Fruit fly (Drosophila melanogaster) whole organism, embryonic: ENCODE data around the gene RfC3.
A peak's percentile ranks its signal among the peaks of the same experiment; 100 is the strongest.

Experiments used
- Asciz ChIP-seq: fragments of 200-800 bp; sonication (Bioruptor generic); optimal IDR thresholded peaks from 2 replicates; lab custom pipeline; 2017; ENCODE audit warnings: missing biosample characterization, mild to moderate bottlenecking, missing genetic modification characterization, missing genetic modification reagents
- CG1024 ChIP-seq: fragments of 200-800 bp; sonication (Bioruptor generic); IDR thresholded peaks from 2 replicates; pipeline ENCODE4 v1.3.6; 2022; ENCODE audit warnings: missing biosample characterization, missing genetic modification characterization
- CG10267 ChIP-seq: fragments of 200-800 bp; sonication (Bioruptor generic); optimal IDR thresholded peaks from 2 replicates; lab custom pipeline; 2018; ENCODE audit warnings: missing biosample characterization, mild to moderate bottlenecking, missing genetic modification characterization, moderate library complexity
- CG10431 ChIP-seq: fragments of 200-800 bp; sonication (Bioruptor generic); optimal IDR thresholded peaks from 3 replicates; lab custom pipeline; 2018; ENCODE audit warnings: missing biosample characterization, mild to moderate bottlenecking, missing genetic modification characterization
- CG10543 ChIP-seq: fragments of 200-800 bp; sonication (Bioruptor generic); optimal IDR thresholded peaks from 3 replicates; lab custom pipeline; 2017; ENCODE audit warnings: missing biosample characterization, mild to moderate bottlenecking, missing genetic modification characterization, moderate library complexity
- CG10959 ChIP-seq: fragments of 200-800 bp; sonication (Bioruptor generic); IDR thresholded peaks from 2 replicates; pipeline ENCODE4 v1.3.6; 2022; ENCODE audit warnings: missing biosample characterization, missing genetic modification characterization
- CG13296 ChIP-seq: fragments of 200-800 bp; sonication (Bioruptor generic); optimal IDR thresholded peaks from 3 replicates; lab custom pipeline; 2018; ENCODE audit warnings: missing biosample characterization, mild to moderate bottlenecking, missing genetic modification characterization
- CG13894 ChIP-seq: fragments of 200-800 bp; sonication (Bioruptor generic); optimal IDR thresholded peaks from 3 replicates; lab custom pipeline; 2018; ENCODE audit warnings: missing biosample characterization, mild to moderate bottlenecking, missing genetic modification characterization, moderate library complexity
- CG14441 ChIP-seq: fragments of 200-800 bp; sonication (Bioruptor generic); IDR thresholded peaks from 2 replicates; pipeline ENCODE4 v1.3.6; 2022; ENCODE audit warnings: missing biosample characterization, missing genetic modification characterization
- CG1529 ChIP-seq: fragments of 200-800 bp; sonication (Bioruptor generic); optimal IDR thresholded peaks from 3 replicates; lab custom pipeline; 2018; ENCODE audit warnings: missing biosample characterization, missing genetic modification characterization
- CG17385 ChIP-seq: fragments of 200-800 bp; sonication (Bioruptor generic); optimal IDR thresholded peaks from 3 replicates; lab custom pipeline; 2018; ENCODE audit warnings: missing biosample characterization, mild to moderate bottlenecking, missing genetic modification characterization
- CG18476 ChIP-seq: fragments of 200-800 bp; sonication (Bioruptor generic); optimal IDR thresholded peaks from 2 replicates; lab custom pipeline; 2016; ENCODE audit warnings: missing biosample characterization, mild to moderate bottlenecking, missing genetic modification characterization
- CG2199 ChIP-seq: fragments of 200-800 bp; sonication (Bioruptor generic); IDR thresholded peaks from 3 replicates; pipeline ENCODE4 v1.3.6; 2022; ENCODE audit warnings: missing biosample characterization, missing genetic modification characterization
- CG2202 ChIP-seq: fragments of 200-800 bp; sonication (Bioruptor generic); optimal IDR thresholded peaks from 2 replicates; lab custom pipeline; 2018; ENCODE audit warnings: missing biosample characterization, mild to moderate bottlenecking, missing genetic modification characterization
- CG32532 ChIP-seq: fragments of 200-800 bp; sonication (Bioruptor generic); IDR thresholded peaks from 2 replicates; pipeline ENCODE4 v1.3.6; 2022; ENCODE audit warnings: missing biosample characterization, missing genetic modification characterization
- CG42726 ChIP-seq: fragments of 200-800 bp; sonication (Bioruptor generic); IDR thresholded peaks from 2 replicates; pipeline ENCODE4 v1.3.6; 2022; ENCODE audit warnings: missing biosample characterization, missing genetic modification characterization; ENCODE audit not compliant: partially characterized antibody
- CG5245 ChIP-seq: fragments of 200-800 bp; sonication (Bioruptor generic); optimal IDR thresholded peaks from 3 replicates; lab custom pipeline; 2016; ENCODE audit warnings: missing biosample characterization, missing genetic modification characterization
- CG7839 ChIP-seq: fragments of 200-800 bp; sonication (Bioruptor generic); optimal IDR thresholded peaks from 3 replicates; lab custom pipeline; 2018; ENCODE audit warnings: missing biosample characterization, mild to moderate bottlenecking, missing genetic modification characterization, moderate library complexity
- CG7963 ChIP-seq: fragments of 200-800 bp; sonication (Bioruptor generic); IDR thresholded peaks from 3 replicates; pipeline ENCODE4 v1.3.6; 2022; ENCODE audit warnings: missing biosample characterization, missing genetic modification characterization; ENCODE audit not compliant: partially characterized antibody
- CG8478 ChIP-seq: fragments of >200 bp; optimal IDR thresholded peaks from 2 replicates; lab custom pipeline; 2018
- D19A ChIP-seq: fragments of 200-800 bp; optimal IDR thresholded peaks from 3 replicates; lab custom pipeline; 2019; ENCODE audit warnings: missing biosample characterization, mild to moderate bottlenecking, missing genetic modification characterization, moderate library complexity
- Dad ChIP-seq: fragments of 200-800 bp; sonication (Bioruptor generic); optimal IDR thresholded peaks from 3 replicates; lab custom pipeline; 2016; ENCODE audit warnings: missing biosample characterization, missing genetic modification characterization
- Dfd ChIP-seq, 2 experiments: fragments of >200 bp; optimal IDR thresholded peaks; 2 replicates each; lab custom pipeline; 2017; ENCODE audit warnings: missing biosample characterization in 2 of 2, missing genetic modification characterization in 2 of 2
- Dref ChIP-seq: fragments of 200-800 bp; sonication (Bioruptor generic); IDR thresholded peaks from 2 replicates; pipeline ENCODE4 v1.3.6; 2022; ENCODE audit warnings: missing biosample characterization, missing genetic modification characterization
- Ets65A ChIP-seq: fragments of 200-800 bp; sonication (Bioruptor generic); peaks from one replicate; lab custom pipeline; 2016; ENCODE audit warnings: missing biosample characterization, missing genetic modification characterization
- Fer1 ChIP-seq: fragments of 200-800 bp; sonication (Bioruptor generic); optimal IDR thresholded peaks from 2 replicates; lab custom pipeline; 2017; ENCODE audit warnings: missing biosample characterization, mild to moderate bottlenecking, missing genetic modification characterization
- Gug ChIP-seq: fragments of 200-800 bp; sonication (Bioruptor generic); IDR thresholded peaks from 4 replicates; pipeline ENCODE4 v1.3.6; 2022; ENCODE audit warnings: missing biosample characterization, missing genetic modification characterization
- HLH4C ChIP-seq: fragments of 200-800 bp; sonication (Bioruptor generic); IDR thresholded peaks from 3 replicates; pipeline ENCODE4 v1.3.6; 2022; ENCODE audit warnings: missing biosample characterization, missing genetic modification characterization; ENCODE audit not compliant: partially characterized antibody
- Hsf ChIP-seq: fragments of 200-800 bp; sonication (Bioruptor generic); optimal IDR thresholded peaks from 3 replicates; lab custom pipeline; 2016; ENCODE audit warnings: missing biosample characterization, missing genetic modification characterization
- Jarid2 ChIP-seq: fragments of 200-800 bp; sonication (Bioruptor generic); optimal IDR thresholded peaks from 3 replicates; lab custom pipeline; 2017; ENCODE audit warnings: mild to moderate bottlenecking, missing biosample characterization, missing genetic modification reagents, missing genetic modification characterization
- Lim3 ChIP-seq: fragments of 200-800 bp; sonication (Bioruptor generic); IDR thresholded peaks from 2 replicates; pipeline ENCODE4 v1.3.6; 2022; ENCODE audit warnings: missing biosample characterization, missing genetic modification characterization
- Nf-YB ChIP-seq: fragments of 200-800 bp; sonication (Bioruptor generic); optimal IDR thresholded peaks from 3 replicates; lab custom pipeline; 2019; ENCODE audit warnings: missing biosample characterization, mild to moderate bottlenecking, missing genetic modification characterization, moderate library complexity
- Six4 ChIP-seq: fragments of 200-800 bp; sonication (Bioruptor generic); optimal IDR thresholded peaks from 2 replicates; lab custom pipeline; 2016; ENCODE audit warnings: missing biosample characterization, missing genetic modification characterization
- ab ChIP-seq: fragments of 200-800 bp; sonication (Bioruptor generic); optimal IDR thresholded peaks from 2 replicates; lab custom pipeline; 2016; ENCODE audit warnings: missing biosample characterization, missing genetic modification characterization
- dmrt11E ChIP-seq: fragments of 200-800 bp; sonication (Bioruptor generic); optimal IDR thresholded peaks from 3 replicates; lab custom pipeline; 2018; ENCODE audit warnings: missing biosample characterization, mild to moderate bottlenecking, missing genetic modification characterization, moderate library complexity
- dpn ChIP-seq, 2 experiments: fragments of 200-800 bp; sonication (Bioruptor generic); optimal IDR thresholded peaks; 3 replicates each; lab custom pipeline; 2016; ENCODE audit warnings: missing biosample characterization in 2 of 2, missing genetic modification characterization in 2 of 2
- gce ChIP-seq: fragments of 200-800 bp; sonication (Bioruptor generic); IDR thresholded peaks from 3 replicates; pipeline ENCODE4 v1.3.6; 2022; ENCODE audit warnings: missing biosample characterization, missing genetic modification characterization
- hb ChIP-seq: fragments of 200-800 bp; sonication (Bioruptor generic); IDR thresholded peaks from 3 replicates; pipeline ENCODE4 v1.3.6; 2022; ENCODE audit warnings: missing biosample characterization, missing genetic modification characterization; ENCODE audit not compliant: partially characterized antibody
- hkb ChIP-seq, 2 experiments: fragments of 200-800 bp in 1 of 2; fragments of >200 bp in 1 of 2; sonication (Bioruptor generic) in 1 of 2; IDR thresholded peaks in 1 of 2; optimal IDR thresholded peaks in 1 of 2; 2 replicates each; pipeline versions ENCODE4 v1.3.6 to Lab custom; 2017 to 2022; ENCODE audit warnings: missing biosample characterization in 1 of 2, missing genetic modification characterization in 1 of 2
- insv ChIP-seq, 2 experiments: fragments of 200-800 bp; sonication (Bioruptor generic); optimal IDR thresholded peaks; 3 replicates each; lab custom pipeline; 2016 to 2018; ENCODE audit warnings: missing biosample characterization in 2 of 2, missing genetic modification characterization in 2 of 2
- jumu ChIP-seq: fragments of 200-800 bp; sonication (Bioruptor generic); optimal IDR thresholded peaks from 3 replicates; lab custom pipeline; 2016; ENCODE audit warnings: missing biosample characterization, missing genetic modification characterization
- mirr ChIP-seq: fragments of 200-800 bp; sonication (Bioruptor generic); optimal IDR thresholded peaks from 3 replicates; lab custom pipeline; 2018; ENCODE audit warnings: missing biosample characterization, mild to moderate bottlenecking, missing genetic modification characterization
- otp ChIP-seq: fragments of 200-800 bp; sonication (Bioruptor generic); IDR thresholded peaks from 3 replicates; pipeline ENCODE4, ENCODE4 v1.3.6; 2022; ENCODE audit warnings: missing biosample characterization, missing genetic modification characterization
- rib ChIP-seq: fragments of 200-800 bp; sonication (Bioruptor generic); IDR thresholded peaks from 2 replicates; pipeline ENCODE4 v1.3.6; 2022; ENCODE audit warnings: missing biosample characterization, missing genetic modification characterization
- scrt ChIP-seq: fragments of 200-800 bp; sonication (Bioruptor generic); optimal IDR thresholded peaks from 2 replicates; lab custom pipeline; 2018; ENCODE audit warnings: missing biosample characterization, mild to moderate bottlenecking, missing genetic modification characterization, moderate library complexity
- sim ChIP-seq: fragments of 200-800 bp; sonication (Bioruptor generic); IDR thresholded peaks from 2 replicates; pipeline ENCODE4 v1.3.6; 2022; ENCODE audit warnings: missing biosample characterization, missing genetic modification characterization
- tll ChIP-seq, 2 experiments: fragments of 200-800 bp in 1 of 2; fragments of >200 bp in 1 of 2; sonication (Bioruptor generic) in 1 of 2; optimal IDR thresholded peaks; 2 replicates each; lab custom pipeline; 2017 to 2019; ENCODE audit warnings: missing biosample characterization in 2 of 2, missing genetic modification characterization in 2 of 2, mild to moderate bottlenecking in 1 of 2, moderate library complexity in 1 of 2
- trh ChIP-seq: fragments of 200-800 bp; sonication (Bioruptor generic); optimal IDR thresholded peaks from 2 replicates; lab custom pipeline; 2016; ENCODE audit warnings: missing biosample characterization, missing genetic modification characterization
- tx ChIP-seq: fragments of 200-800 bp; sonication (Bioruptor generic); optimal IDR thresholded peaks from 2 replicates; lab custom pipeline; 2016; ENCODE audit warnings: missing biosample characterization, missing genetic modification characterization
- unc-4 ChIP-seq: fragments of 200-800 bp; sonication (Bioruptor generic); IDR thresholded peaks from 2 replicates; pipeline ENCODE4 v1.3.6; 2022; ENCODE audit warnings: missing biosample characterization, missing genetic modification characterization; ENCODE audit not compliant: partially characterized antibody

Gene RfC3

DNA sequence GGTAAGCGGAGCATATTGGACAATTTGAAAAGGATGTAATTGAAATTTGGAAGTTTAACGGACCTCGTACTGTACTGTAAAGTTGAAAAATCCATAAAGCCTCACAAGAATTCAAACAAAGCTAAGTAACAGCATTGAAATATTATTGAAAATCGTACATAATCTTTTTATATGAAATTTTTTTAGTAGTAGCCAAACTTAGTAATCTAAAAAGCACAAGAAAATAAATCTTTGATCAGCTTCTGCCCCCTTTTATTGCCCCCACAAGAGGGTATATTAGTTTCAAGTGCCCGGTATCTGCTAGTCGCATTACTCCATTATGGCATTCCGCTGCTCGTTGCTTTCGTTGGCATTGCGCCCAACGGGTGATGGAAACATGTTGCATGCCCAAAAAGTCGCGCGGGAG lies 47.9 kb downstream of the RfC3 start (continued):
- TF ChIP-seq CG10959 (GFP tag; lab: Robert Waterston, UW) (no peak; the same call in 1 of the 2 replicates), Gug (GFP tag; lab: Robert Waterston, UW) (peak; percentile 64; the same call in 3 of the 4 replicates), CG1024 (GFP tag; lab: Robert Waterston, UW) (no peak), Asciz (peak; percentile 63), scrt (no peak), Dref (GFP tag; lab: Robert Waterston, UW) (no peak), Jarid2 (GFP tag; lab: Kevin White, UChicago) (peak; percentile 43), Ets65A (GFP tag; lab: Kevin White, UChicago) (peak; percentile 97), hkb (optimal IDR thresholded peaks at IDR 0.05; lab: Kevin White, UChicago) (no peak), hkb (GFP tag; IDR thresholded peaks at IDR 0.05; lab: Robert Waterston, UW) (peak; percentile 28; the same call in 1 of the 2 replicates), CG10543 (GFP tag; lab: Kevin White, UChicago) (no peak), ab (GFP tag; lab: Kevin White, UChicago) (no peak), mirr (GFP tag; lab: Kevin White, UChicago) (no peak), tll (GFP tag; optimal IDR thresholded peaks at IDR 0.05; lab: Kevin White, UChicago) (peak in 1 of 2 experiments; percentile 23), gce (GFP tag; lab: Robert Waterston, UW) (no peak), CG10431 (no peak), Hsf (GFP tag; lab: Kevin White, UChicago) (peak; percentile 57), Six4 (GFP tag; lab: Kevin White, UChicago) (peak; percentile 60), CG5245 (GFP tag; lab: Kevin White, UChicago) (peak; percentile 62), D19A (tag; lab: Kevin White, UChicago) (peak; percentile 64), HLH4C (GFP tag; lab: Robert Waterston, UW) (peak; percentile 52; the same call in 1 of the 3 replicates), CG10267 (peak; percentile 58), Dfd (GFP tag; optimal IDR thresholded peaks at IDR 0.05; lab: Kevin White, UChicago) (no peak), CG2202 (tag; lab: Kevin White, UChicago) (peak; percentile 17), CG7963 (GFP tag; lab: Robert Waterston, UW) (no peak), Lim3 (no peak), unc-4 (GFP tag; lab: Robert Waterston, UW) (no peak), dpn (GFP tag; optimal IDR thresholded peaks at IDR 0.05; lab: Kevin White, UChicago) (peak; percentile 52 to 56), CG7839 (peak; percentile 78), otp (no peak), dmrt11E (tag; lab: Kevin White, UChicago) (peak; percentile 53), CG42726 (no peak), Dad (GFP tag; lab: Kevin White, UChicago) (peak; percentile 42), insv (GFP tag; optimal IDR thresholded peaks at IDR 0.05; lab: Kevin White, UChicago) (no peak), CG14441 (GFP tag; lab: Robert Waterston, UW) (no peak), CG17385 (peak; percentile 42), CG8478 (lab: Kevin White, UChicago) (no peak), hb (GFP tag; lab: Robert Waterston, UW) (no peak), CG2199 (GFP tag; lab: Robert Waterston, UW) (0 out of 3 replicates have a peak, but pooled peaks have one; percentile 30), CG18476 (GFP tag; lab: Kevin White, UChicago) (peak; percentile 46), tx (no peak), sim (GFP tag; lab: Robert Waterston, UW) (peak; percentile 31; the same call in 1 of the 2 replicates), CG1529 (peak; percentile 67), rib (GFP tag; lab: Robert Waterston, UW) (no peak), CG32532 (no peak; the same call in 1 of the 2 replicates), CG13894 (tag; lab: Kevin White, UChicago) (no peak), Nf-YB (GFP tag; lab: Kevin White, UChicago) (peak; percentile 32), trh (peak; percentile 8), Fer1 (GFP tag; lab: Kevin White, UChicago) (no peak), CG13296 (GFP tag; lab: Kevin White, UChicago) (no peak), jumu (peak; percentile 53)
